Worm (Caenorhabditis elegans) whole organism, midembryonic: Measurements from ENCODE around the gene kin-26.

Experiments
- T22C8.4 ChIP-seq: fragments of 200-800 bp; sonication (Bioruptor generic); IDR thresholded peaks from 2 replicates; pipeline ENCODE4 v1.3.6; 2022; ENCODE audit warnings: missing genetic modification characterization, missing compliant biosample characterization
- cog-1 ChIP-seq: sonication (generic microtip); optimal IDR thresholded peaks from 2 replicates; lab custom pipeline; 2016; ENCODE audit warnings: missing genetic modification characterization, missing compliant biosample characterization
- flt-1 ChIP-seq: fragments of 200-800 bp; sonication (Bioruptor generic); IDR thresholded peaks from 2 replicates; pipeline ENCODE4 v1.3.6; 2022; ENCODE audit warnings: missing genetic modification characterization, missing compliant biosample characterization
- klf-2 ChIP-seq: fragments of 200-800 bp; sonication (Bioruptor generic); conservative IDR thresholded peaks from 2 replicates; pipeline ENCODE4 v1.3.6; 2022; ENCODE audit warnings: missing genetic modification reagents, missing genetic modification characterization, missing compliant biosample characterization
- med-1 ChIP-seq: sonication (generic microtip); optimal IDR thresholded peaks from 2 replicates; lab custom pipeline; 2017; ENCODE audit warnings: missing genetic modification characterization, mild to moderate bottlenecking, missing compliant biosample characterization, antibody characterized with exemption, missing genetic modification reagents; ENCODE audit not compliant: insufficient read depth
- ref-1 ChIP-seq: fragments of 200-800 bp; sonication (Bioruptor generic); conservative IDR thresholded peaks from 2 replicates; pipeline ENCODE4 v1.3.6; 2022; ENCODE audit warnings: missing genetic modification reagents, missing genetic modification characterization, missing compliant biosample characterization
- tab-1 ChIP-seq: fragments of 200-800 bp; sonication (Bioruptor generic); IDR thresholded peaks from 2 replicates; pipeline ENCODE4 v1.3.6; 2022; ENCODE audit warnings: missing genetic modification characterization, missing compliant biosample characterization
- ztf-23 ChIP-seq: fragments of 200-800 bp; sonication (Bioruptor generic); IDR thresholded peaks from 2 replicates; pipeline ENCODE4 v1.3.6; 2022; ENCODE audit warnings: missing genetic modification reagents, missing genetic modification characterization, missing compliant biosample characterization
- ztf-29 ChIP-seq: fragments of 200-800 bp; sonication (Bioruptor generic); IDR thresholded peaks from 2 replicates; pipeline ENCODE4 v1.3.6; 2022; ENCODE audit warnings: missing genetic modification reagents, missing genetic modification characterization, missing compliant biosample characterization

Gene kin-26

ce11 chrIV:7844333-7844973 is 33.2 kb downstream of the kin-26 start:
- TF ChIP-seq med-1 (no peak), ref-1 (no peak), klf-2 (GFP tag; lab: Robert Waterston, UW) (no peak), ztf-29 (GFP tag; lab: Robert Waterston, UW) (no peak), cog-1 (tag; lab: Kevin White, UChicago) (no peak), tab-1 (GFP tag; lab: Robert Waterston, UW) (no peak), ztf-23 (GFP tag; lab: Robert Waterston, UW) (no peak), flt-1 (GFP tag; lab: Robert Waterston, UW) (no peak), T22C8.4 (no peak)

ce11 chrIV:7841218-7841617 is 36.5 kb downstream of the kin-26 start:
- TF ChIP-seq tab-1 (GFP tag; lab: Robert Waterston, UW) (no peak), ztf-23 (GFP tag; lab: Robert Waterston, UW) (no peak), flt-1 (GFP tag; lab: Robert Waterston, UW) (no peak), ztf-29 (GFP tag; lab: Robert Waterston, UW) (no peak), cog-1 (tag; lab: Kevin White, UChicago) (no peak), T22C8.4 (no peak), med-1 (no peak), ref-1 (no peak), klf-2 (GFP tag; lab: Robert Waterston, UW) (no peak)

- TF ChIP-seq med-1 (no peak), ztf-29 (GFP tag; lab: Robert Waterston, UW) (no peak), ref-1 (no peak), cog-1 (tag; lab: Kevin White, UChicago) (no peak), tab-1 (GFP tag; lab: Robert Waterston, UW) (no peak), flt-1 (GFP tag; lab: Robert Waterston, UW) (no peak), T22C8.4 (no peak), klf-2 (GFP tag; lab: Robert Waterston, UW) (no peak), ztf-23 (GFP tag; lab: Robert Waterston, UW) (no peak)
These were observed 37.8 kb downstream of the kin-26 start for ce11 chrIV:7839923-7840322.

ce11 chrIV:7838426-7838825 is 39.3 kb downstream of the kin-26 start, which contains the start of gene C06A6.7:
Gene C06A6.7 (minus strand): TSS chrIV:7838526.
- TF ChIP-seq T22C8.4 (no peak), ztf-23 (GFP tag; lab: Robert Waterston, UW) (no peak), med-1 (no peak), ztf-29 (GFP tag; lab: Robert Waterston, UW) (no peak), klf-2 (GFP tag; lab: Robert Waterston, UW) (no peak), flt-1 (GFP tag; lab: Robert Waterston, UW) (no peak), tab-1 (GFP tag; lab: Robert Waterston, UW) (no peak), cog-1 (tag; lab: Kevin White, UChicago) (no peak), ref-1 (no peak)

ce11 chrIV:7836491-7836890 is 41.2 kb downstream of the kin-26 start:
- TF ChIP-seq med-1 = no peak
- TF ChIP-seq T22C8.4 = no peak
- TF ChIP-seq ztf-29 (GFP tag; lab: Robert Waterston, UW) = no peak
- no peak for TF ChIP-seq ref-1
- no peak for TF ChIP-seq klf-2 (GFP tag; lab: Robert Waterston, UW)
- no peak for TF ChIP-seq ztf-23 (GFP tag; lab: Robert Waterston, UW)
- no peak for TF ChIP-seq tab-1 (GFP tag; lab: Robert Waterston, UW)
- no peak for TF ChIP-seq cog-1 (tag; lab: Kevin White, UChicago)
- TF ChIP-seq flt-1 (GFP tag; lab: Robert Waterston, UW) = no peak

ce11 chrIV:7836030-7836429 is 41.7 kb downstream of the kin-26 start:
- no peak for TF ChIP-seq flt-1 (GFP tag; lab: Robert Waterston, UW)
- no peak for TF ChIP-seq ztf-29 (GFP tag; lab: Robert Waterston, UW)
- no peak for TF ChIP-seq T22C8.4
- no peak for TF ChIP-seq med-1
- no peak for TF ChIP-seq cog-1 (tag; lab: Kevin White, UChicago)
- no peak for TF ChIP-seq tab-1 (GFP tag; lab: Robert Waterston, UW)
- no peak for TF ChIP-seq ztf-23 (GFP tag; lab: Robert Waterston, UW)
- no peak for TF ChIP-seq ref-1
- no peak for TF ChIP-seq klf-2 (GFP tag; lab: Robert Waterston, UW)

ce11 chrIV:7834625-7835228 is 43.0 kb downstream of the kin-26 start, which contains the start of gene erp-44.2:
Gene erp-44.2 (minus strand): TSS chrIV:7834675.
- TF ChIP-seq tab-1 (GFP tag; lab: Robert Waterston, UW) (no peak), flt-1 (GFP tag; lab: Robert Waterston, UW) (no peak), T22C8.4 (no peak), ref-1 (no peak), med-1 (no peak), klf-2 (GFP tag; lab: Robert Waterston, UW) (no peak), ztf-23 (GFP tag; lab: Robert Waterston, UW) (no peak), ztf-29 (GFP tag; lab: Robert Waterston, UW) (no peak)

- TF ChIP-seq T22C8.4 = no peak
- TF ChIP-seq med-1 = no peak
- no peak for TF ChIP-seq ref-1
- TF ChIP-seq ztf-29 (GFP tag; lab: Robert Waterston, UW) = no peak
- no peak for TF ChIP-seq tab-1 (GFP tag; lab: Robert Waterston, UW)
- TF ChIP-seq cog-1 (tag; lab: Kevin White, UChicago) = no peak
- TF ChIP-seq ztf-23 (GFP tag; lab: Robert Waterston, UW) = no peak
- no peak for TF ChIP-seq klf-2 (GFP tag; lab: Robert Waterston, UW)
- no peak for TF ChIP-seq flt-1 (GFP tag; lab: Robert Waterston, UW)
These were observed 47.5 kb downstream of the kin-26 start, which contains the start of gene mvb-12 for ce11 chrIV:7830151-7830550. Gene mvb-12 (plus strand): TSS chrIV:7830525.

ce11 chrIV:7829275-7829938 is 48.3 kb downstream of the kin-26 start, which contains the start of gene C06A6.4:
Gene C06A6.4 (minus strand): TSS chrIV:7829298.
- TF ChIP-seq ref-1 (no peak), T22C8.4 (no peak), tab-1 (GFP tag; lab: Robert Waterston, UW) (no peak), cog-1 (tag; lab: Kevin White, UChicago) (no peak), flt-1 (GFP tag; lab: Robert Waterston, UW) (no peak), ztf-23 (GFP tag; lab: Robert Waterston, UW) (no peak), ztf-29 (GFP tag; lab: Robert Waterston, UW) (no peak), klf-2 (GFP tag; lab: Robert Waterston, UW) (no peak), med-1 (no peak)
